Worm (Caenorhabditis elegans) whole organism, L2 larva: ENCODE data around the gene mig-22.

ENCODE experiments used
- C34F6.9 ChIP-seq: fragments of 150-350 bp; optimal IDR thresholded peaks from 2 replicates; lab custom pipeline; 2014; ENCODE audit warnings: missing biosample characterization, missing genetic modification characterization
- R02D3.7 ChIP-seq: fragments of 150-350 bp; optimal IDR thresholded peaks from 2 replicates; lab custom pipeline; 2014; ENCODE audit warnings: missing biosample characterization, missing genetic modification characterization
- Y55F3AM.14 ChIP-seq: fragments of 200-800 bp; sonication (Bioruptor generic); optimal IDR thresholded peaks from 2 replicates; lab custom pipeline; 2018; ENCODE audit warnings: mild to moderate bottlenecking, missing genetic modification characterization, missing compliant biosample characterization
- alr-1 ChIP-seq: fragments of 150-350 bp; optimal IDR thresholded peaks from 2 replicates; lab custom pipeline; 2014; ENCODE audit warnings: missing biosample characterization, missing genetic modification characterization
- ama-1 ChIP-seq: fragments of 150-350 bp; optimal IDR thresholded peaks from 2 replicates; lab custom pipeline; 2018; ENCODE audit warnings: inconsistent platforms
- blmp-1 ChIP-seq: sonication (generic microtip); optimal IDR thresholded peaks from 2 replicates; lab custom pipeline; 2017; ENCODE audit warnings: missing genetic modification characterization, mild to moderate bottlenecking, missing compliant biosample characterization, antibody characterized with exemption, moderate library complexity; ENCODE audit not compliant: insufficient read depth
- ceh-82 ChIP-seq: fragments of 150-350 bp; optimal IDR thresholded peaks from 2 replicates; lab custom pipeline; 2014; ENCODE audit warnings: missing biosample characterization, missing genetic modification characterization
- crh-2 ChIP-seq: sonication (generic microtip); optimal IDR thresholded peaks from 2 replicates; lab custom pipeline; 2017; ENCODE audit warnings: missing biosample characterization, missing genetic modification characterization
- dmd-4 ChIP-seq: sonication (generic microtip); optimal IDR thresholded peaks from 2 replicates; lab custom pipeline; 2017; ENCODE audit warnings: missing biosample characterization, missing genetic modification characterization
- egl-27 ChIP-seq: sonication (generic microtip); optimal IDR thresholded peaks from 3 replicates; lab custom pipeline; 2017; ENCODE audit warnings: missing biosample characterization, missing genetic modification reagents, missing genetic modification characterization
- elt-1 ChIP-seq: fragments of 150-350 bp; optimal IDR thresholded peaks from 2 replicates; lab custom pipeline; 2014; ENCODE audit warnings: missing biosample characterization, missing genetic modification characterization
- elt-3 ChIP-seq: sonication (generic microtip); optimal IDR thresholded peaks from 2 replicates; lab custom pipeline; 2017; ENCODE audit warnings: missing biosample characterization, missing genetic modification characterization
- fos-1 ChIP-seq: fragments of 150-350 bp; optimal IDR thresholded peaks from 2 replicates; lab custom pipeline; 2014; ENCODE audit warnings: missing biosample characterization, missing genetic modification characterization
- gmeb-1 ChIP-seq: fragments of 150-350 bp; optimal IDR thresholded peaks from 2 replicates; lab custom pipeline; 2014; ENCODE audit warnings: missing biosample characterization, missing genetic modification characterization
- lin-11 ChIP-seq: fragments of 150-350 bp; sonication (generic microtip); optimal IDR thresholded peaks from 2 replicates; lab custom pipeline; 2014; ENCODE audit warnings: missing biosample characterization, missing genetic modification characterization, inconsistent platforms, mixed read lengths
- lin-39 ChIP-seq: fragments of 150-350 bp; optimal IDR thresholded peaks from 2 replicates; lab custom pipeline; 2014; ENCODE audit warnings: missing biosample characterization, missing genetic modification reagents, missing genetic modification characterization
- lsy-2 ChIP-seq, 2 experiments: fragments of 150-350 bp in 1 of 2; sonication (generic microtip) in 1 of 2; optimal IDR thresholded peaks; 2 replicates each; lab custom pipeline; 2014 to 2017; ENCODE audit warnings: missing biosample characterization in 2 of 2, missing genetic modification characterization in 2 of 2
- mab-5 ChIP-seq: fragments of 150-350 bp; optimal IDR thresholded peaks from 2 replicates; lab custom pipeline; 2014; ENCODE audit warnings: missing biosample characterization, missing genetic modification characterization
- mbf-1 ChIP-seq: sonication (generic microtip); optimal IDR thresholded peaks from 2 replicates; lab custom pipeline; 2017; ENCODE audit warnings: missing biosample characterization, missing genetic modification characterization
- nhr-10 ChIP-seq: sonication (generic microtip); optimal IDR thresholded peaks from 2 replicates; lab custom pipeline; 2017; ENCODE audit warnings: missing biosample characterization, missing genetic modification characterization
- nhr-11 ChIP-seq: fragments of 150-350 bp; optimal IDR thresholded peaks from 2 replicates; lab custom pipeline; 2014; ENCODE audit warnings: missing biosample characterization, missing genetic modification characterization
- nhr-12 ChIP-seq: fragments of 150-350 bp; optimal IDR thresholded peaks from 2 replicates; lab custom pipeline; 2014; ENCODE audit warnings: missing biosample characterization, missing genetic modification characterization
- nhr-129 ChIP-seq: fragments of 150-350 bp; optimal IDR thresholded peaks from 2 replicates; lab custom pipeline; 2014; ENCODE audit warnings: missing biosample characterization, missing genetic modification characterization
- nhr-21 ChIP-seq: fragments of 150-350 bp; optimal IDR thresholded peaks from 2 replicates; lab custom pipeline; 2014; ENCODE audit warnings: missing biosample characterization, missing genetic modification characterization
- nhr-23 ChIP-seq: fragments of 150-350 bp; optimal IDR thresholded peaks from 2 replicates; lab custom pipeline; 2014; ENCODE audit warnings: missing biosample characterization, missing genetic modification reagents, missing genetic modification characterization
- nhr-25 ChIP-seq: fragments of 150-350 bp; sonication (generic microtip); optimal IDR thresholded peaks from 3 replicates; lab custom pipeline; 2014; ENCODE audit warnings: missing biosample characterization, missing genetic modification characterization
- nhr-6 ChIP-seq: fragments of 150-350 bp; optimal IDR thresholded peaks from 2 replicates; lab custom pipeline; 2014; ENCODE audit warnings: missing biosample characterization, missing genetic modification characterization
- peb-1 ChIP-seq: fragments of 150-350 bp; optimal IDR thresholded peaks from 2 replicates; lab custom pipeline; 2014; ENCODE audit warnings: missing biosample characterization, missing genetic modification characterization
- sem-4 ChIP-seq: fragments of 150-350 bp; optimal IDR thresholded peaks from 2 replicates; lab custom pipeline; 2014; ENCODE audit warnings: missing biosample characterization, missing genetic modification reagents, missing genetic modification characterization
- sma-9 ChIP-seq, 2 experiments: fragments of 150-350 bp in 1 of 2; sonication (generic microtip) in 1 of 2; optimal IDR thresholded peaks; 2 replicates each; lab custom pipeline; 2014 to 2016; ENCODE audit warnings: missing genetic modification characterization in 2 of 2, mild to moderate bottlenecking in 1 of 2, missing biosample characterization in 1 of 2, missing compliant biosample characterization in 1 of 2, missing genetic modification reagents in 1 of 2, moderate library complexity in 1 of 2
- snpc-4 ChIP-seq: fragments of 150-350 bp; optimal IDR thresholded peaks from 2 replicates; lab custom pipeline; 2014; ENCODE audit warnings: missing biosample characterization, missing genetic modification characterization
- unc-39 ChIP-seq: fragments of 150-350 bp; optimal IDR thresholded peaks from 2 replicates; lab custom pipeline; 2014; ENCODE audit warnings: missing biosample characterization, missing genetic modification characterization
- unc-55 ChIP-seq: fragments of 150-350 bp; sonication (generic microtip); optimal IDR thresholded peaks from 3 replicates; lab custom pipeline; 2014; ENCODE audit warnings: missing biosample characterization, missing genetic modification reagents, missing genetic modification characterization
- unc-62 ChIP-seq: fragments of 150-350 bp; optimal IDR thresholded peaks from 2 replicates; lab custom pipeline; 2014; ENCODE audit warnings: missing biosample characterization, missing genetic modification reagents, missing genetic modification characterization
- zag-1 ChIP-seq: fragments of 150-350 bp; optimal IDR thresholded peaks from 2 replicates; lab custom pipeline; 2014; ENCODE audit warnings: missing biosample characterization, missing genetic modification characterization
- ztf-1 ChIP-seq: fragments of 200-800 bp; sonication (Bioruptor generic); conservative IDR thresholded peaks from 2 replicates; pipeline ENCODE4 v1.3.6; 2022; ENCODE audit warnings: missing genetic modification characterization, missing compliant biosample characterization
- ztf-11 ChIP-seq: sonication (generic microtip); optimal IDR thresholded peaks from 2 replicates; lab custom pipeline; 2017; ENCODE audit warnings: missing biosample characterization, missing genetic modification characterization

mig-22 gene

DNA sequence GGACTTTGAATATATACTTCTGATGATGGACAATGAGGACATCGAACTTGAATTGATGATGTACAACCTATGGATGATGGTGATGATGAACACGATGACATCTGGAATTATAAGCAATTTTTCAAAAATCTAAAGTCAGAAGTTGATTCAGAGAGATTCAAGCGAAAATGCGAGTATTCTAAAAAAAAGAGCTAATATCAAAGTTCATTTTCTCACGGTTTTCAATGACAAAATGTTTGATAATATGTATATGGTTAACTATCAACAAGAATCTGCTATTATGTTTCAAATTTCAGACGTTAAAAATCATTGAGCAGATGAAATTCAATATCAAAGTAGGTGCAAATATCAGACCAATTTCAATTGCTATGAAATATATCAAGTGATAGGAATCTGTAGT is 12.8 kb upstream of the mig-22 start, which contains the start of gene K02D10.4:
K02D10.4 (minus strand) TSS at position 101 of the 400 bp plus-strand sequence.
- TF ChIP-seq nhr-6: no peak
- TF ChIP-seq nhr-12: no peak
- no peak for TF ChIP-seq lin-39 (tag; lab: Kevin White, UChicago)
- TF ChIP-seq nhr-25: no peak
- no peak for TF ChIP-seq alr-1 (tag; lab: Kevin White, UChicago)
- TF ChIP-seq mab-5 (tag; lab: Kevin White, UChicago): no peak
- no peak for TF ChIP-seq ceh-82 (tag; lab: Kevin White, UChicago)
- no peak for TF ChIP-seq nhr-10 (tag; lab: Kevin White, UChicago)
- TF ChIP-seq zag-1 (tag; lab: Kevin White, UChicago): no peak
- no peak for TF ChIP-seq nhr-11 (tag; lab: Kevin White, UChicago)
- TF ChIP-seq crh-2 (tag; lab: Kevin White, UChicago): no peak

DNA sequence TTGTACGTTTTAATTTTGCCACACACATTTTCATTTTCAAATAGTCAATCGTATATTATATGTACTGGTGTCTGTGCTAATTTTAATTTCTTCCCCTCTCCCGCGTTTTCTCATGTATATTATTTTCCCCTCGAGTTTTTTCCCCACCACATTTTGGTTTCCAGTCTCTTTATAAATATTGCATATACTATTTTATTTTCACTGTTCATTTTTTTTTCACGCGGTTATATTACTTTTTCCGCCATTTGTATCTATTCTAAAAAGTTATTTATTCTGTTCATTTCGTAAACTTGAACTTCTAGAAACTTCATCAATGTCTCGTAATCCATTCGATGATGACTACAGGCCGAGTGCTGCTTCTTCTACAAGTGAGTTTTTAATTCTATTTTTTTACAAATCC is 8.8 kb upstream of the mig-22 start, which contains the start of gene snap-29:
snap-29 (plus strand) TSS at position 301 of the 400 bp plus-strand sequence.
- no peak for TF ChIP-seq sem-4 (tag; lab: Kevin White, UChicago)
- TF ChIP-seq unc-62: no peak
- TF ChIP-seq blmp-1 (tag; lab: Kevin White, UChicago): no peak
- no peak for TF ChIP-seq unc-39 (tag; lab: Kevin White, UChicago)
- no peak for TF ChIP-seq unc-55 (GFP tag; lab: Kevin White, UChicago)
- TF ChIP-seq mbf-1: no peak
- TF ChIP-seq snpc-4 (tag; lab: Kevin White, UChicago): no peak
- TF ChIP-seq nhr-10 (tag; lab: Kevin White, UChicago): no peak
- TF ChIP-seq gmeb-1 (tag; lab: Kevin White, UChicago): no peak
- no peak for TF ChIP-seq lin-39 (tag; lab: Kevin White, UChicago)
- no peak for TF ChIP-seq nhr-21 (tag; lab: Kevin White, UChicago)
- TF ChIP-seq mab-5 (tag; lab: Kevin White, UChicago): no peak
- no peak for TF ChIP-seq ztf-1
- TF ChIP-seq crh-2 (tag; lab: Kevin White, UChicago): no peak
- no peak for TF ChIP-seq nhr-129
- no peak for TF ChIP-seq R02D3.7
- TF ChIP-seq ama-1: no peak
- no peak for TF ChIP-seq sma-9 (GFP tag; optimal IDR thresholded peaks at IDR 0.05; lab: Kevin White, UChicago)
- TF ChIP-seq sma-9 (tag; optimal IDR thresholded peaks at IDR 0.05; lab: Kevin White, UChicago): no peak

DNA sequence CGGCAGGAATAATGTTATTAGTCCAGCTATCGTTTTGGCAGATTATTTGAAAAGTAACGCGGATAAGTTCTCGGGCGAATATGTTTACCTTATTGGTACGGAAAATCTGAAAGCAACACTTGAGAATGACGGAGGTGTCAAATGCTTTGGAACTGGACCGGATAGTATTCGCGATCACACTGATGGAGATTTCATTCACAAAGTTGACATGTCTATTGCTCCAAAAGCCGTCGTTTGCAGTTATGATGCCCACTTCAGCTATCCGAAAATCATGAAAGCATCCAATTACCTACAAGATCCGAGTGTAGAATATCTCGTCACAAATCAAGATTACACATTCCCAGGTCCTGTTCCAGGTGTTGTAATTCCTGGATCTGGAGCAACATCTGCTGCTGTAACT is 6.2 kb upstream of the mig-22 start:
- TF ChIP-seq elt-1 (tag; lab: Kevin White, UChicago): no peak
- TF ChIP-seq zag-1 (tag; lab: Kevin White, UChicago): no peak
- TF ChIP-seq nhr-6: no peak
- TF ChIP-seq unc-62: no peak
- no peak for TF ChIP-seq ama-1
- TF ChIP-seq lin-11: no peak
- no peak for TF ChIP-seq nhr-12
- no peak for TF ChIP-seq unc-39 (tag; lab: Kevin White, UChicago)
- TF ChIP-seq nhr-25: no peak

DNA sequence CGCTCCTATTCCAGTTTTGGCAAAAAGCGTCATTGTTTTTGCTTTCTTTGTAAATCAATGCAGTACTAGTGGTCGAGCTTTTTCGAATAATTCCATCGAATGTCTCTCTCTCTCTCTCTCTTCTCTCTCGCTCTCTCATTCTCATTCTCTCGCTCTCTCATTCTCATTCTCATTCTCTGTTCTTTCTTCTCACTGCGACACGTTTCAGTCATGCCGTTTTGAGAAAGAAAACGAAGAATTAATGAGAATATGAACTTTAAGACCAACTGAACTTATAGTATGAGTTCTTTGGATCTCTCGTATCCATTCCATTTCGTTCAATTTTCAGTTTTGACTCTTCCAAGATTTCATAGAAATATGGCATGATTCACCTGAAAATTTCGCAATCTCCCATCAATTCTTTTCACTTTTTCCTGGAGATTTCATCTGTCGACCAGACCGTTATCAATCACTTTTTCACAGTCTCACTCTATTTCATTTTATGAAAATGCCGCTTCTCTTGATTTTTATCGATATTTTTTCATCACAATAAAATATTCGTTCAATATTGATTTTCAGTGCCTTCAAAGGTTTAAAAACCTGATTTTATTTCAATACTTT is 5.4 kb upstream of the mig-22 start:
- TF ChIP-seq sem-4 (tag; lab: Kevin White, UChicago): no peak
- no peak for TF ChIP-seq ceh-82 (tag; lab: Kevin White, UChicago)
- TF ChIP-seq sma-9 (GFP tag; optimal IDR thresholded peaks at IDR 0.05; lab: Kevin White, UChicago): peak; percentile 39
- no peak for TF ChIP-seq sma-9 (tag; optimal IDR thresholded peaks at IDR 0.05; lab: Kevin White, UChicago)
- TF ChIP-seq ama-1: no peak
- no peak for TF ChIP-seq peb-1 (tag; lab: Kevin White, UChicago)
- TF ChIP-seq lsy-2 (tag; optimal IDR thresholded peaks at IDR 0.05; lab: Kevin White, UChicago): peak in 1 of 2 experiments; percentile 7
- TF ChIP-seq nhr-11 (tag; lab: Kevin White, UChicago): no peak
- peak; percentile 1 for TF ChIP-seq unc-55 (GFP tag; lab: Kevin White, UChicago)
- TF ChIP-seq nhr-6: no peak
- TF ChIP-seq blmp-1 (tag; lab: Kevin White, UChicago): peak; percentile 56
- TF ChIP-seq egl-27 (tag; lab: Kevin White, UChicago): no peak
- TF ChIP-seq lin-11: no peak
- TF ChIP-seq R02D3.7: no peak
- TF ChIP-seq nhr-21 (tag; lab: Kevin White, UChicago): peak; percentile 35
- TF ChIP-seq C34F6.9 (tag; lab: Kevin White, UChicago): peak; percentile 29
- TF ChIP-seq elt-3 (tag; lab: Kevin White, UChicago): no peak
- TF ChIP-seq dmd-4 (tag; lab: Kevin White, UChicago): no peak
- peak; percentile 61 for TF ChIP-seq crh-2 (tag; lab: Kevin White, UChicago)
- TF ChIP-seq nhr-129: peak; percentile 16
- no peak for TF ChIP-seq nhr-23 (tag; lab: Kevin White, UChicago)
- TF ChIP-seq mbf-1: no peak
- TF ChIP-seq fos-1 (tag; lab: Kevin White, UChicago): peak; percentile 50
- no peak for TF ChIP-seq elt-1 (tag; lab: Kevin White, UChicago)
- no peak for TF ChIP-seq Y55F3AM.14
- TF ChIP-seq ztf-11 (tag; lab: Kevin White, UChicago): no peak
